Fruit fly (Drosophila melanogaster) whole organism, embryonic: ENCODE results near the gene CG5516.

ENCODE experiments used
- BEAF-32 ChIP-seq: fragments of 200-800 bp; sonication (Bioruptor generic); optimal IDR thresholded peaks from 3 replicates; lab custom pipeline; 2017; ENCODE audit warnings: missing biosample characterization, missing genetic modification characterization, mild to moderate bottlenecking, moderate library complexity, missing genetic modification reagents
- CG10147 ChIP-seq: fragments of 200-800 bp; sonication (Bioruptor generic); optimal IDR thresholded peaks from 2 replicates; lab custom pipeline; 2019; ENCODE audit warnings: missing biosample characterization, mild to moderate bottlenecking, missing genetic modification characterization, moderate library complexity
- CG10267 ChIP-seq: fragments of 200-800 bp; sonication (Bioruptor generic); optimal IDR thresholded peaks from 2 replicates; lab custom pipeline; 2018; ENCODE audit warnings: missing biosample characterization, mild to moderate bottlenecking, missing genetic modification characterization, moderate library complexity
- CG11504 ChIP-seq: fragments of 200-800 bp; sonication (Bioruptor generic); optimal IDR thresholded peaks from 3 replicates; lab custom pipeline; 2019; ENCODE audit warnings: missing biosample characterization, mild to moderate bottlenecking, missing genetic modification characterization, moderate library complexity
- CG11723 ChIP-seq: fragments of 200-800 bp; sonication (Bioruptor generic); optimal IDR thresholded peaks from 2 replicates; lab custom pipeline; 2017; ENCODE audit warnings: missing biosample characterization, mild to moderate bottlenecking, missing genetic modification characterization
- CG12071 ChIP-seq: fragments of 200-800 bp; sonication (Bioruptor generic); optimal IDR thresholded peaks from 3 replicates; lab custom pipeline; 2018; ENCODE audit warnings: missing biosample characterization, mild to moderate bottlenecking, missing genetic modification characterization
- CG1233 ChIP-seq: fragments of 200-800 bp; sonication (Bioruptor generic); optimal IDR thresholded peaks from 4 replicates; lab custom pipeline; 2018; ENCODE audit warnings: missing biosample characterization, mild to moderate bottlenecking, missing genetic modification characterization
- CG12769 ChIP-seq: fragments of 200-800 bp; sonication (Bioruptor generic); optimal IDR thresholded peaks from 2 replicates; lab custom pipeline; 2019; ENCODE audit warnings: missing biosample characterization, mild to moderate bottlenecking, missing genetic modification characterization, moderate library complexity
- CG1647 ChIP-seq: fragments of 200-800 bp; sonication (Bioruptor generic); optimal IDR thresholded peaks from 3 replicates; lab custom pipeline; 2016; ENCODE audit warnings: missing biosample characterization, missing genetic modification characterization
- CG17385 ChIP-seq: fragments of 200-800 bp; sonication (Bioruptor generic); optimal IDR thresholded peaks from 3 replicates; lab custom pipeline; 2018; ENCODE audit warnings: missing biosample characterization, mild to moderate bottlenecking, missing genetic modification characterization
- CG17829 ChIP-seq: fragments of 200-800 bp; optimal IDR thresholded peaks from 2 replicates; lab custom pipeline; 2019; ENCODE audit warnings: missing biosample characterization, mild to moderate bottlenecking, missing genetic modification characterization, moderate library complexity
- CG1792 ChIP-seq: fragments of 200-800 bp; sonication (Bioruptor generic); optimal IDR thresholded peaks from 2 replicates; lab custom pipeline; 2016; ENCODE audit warnings: missing biosample characterization, missing genetic modification characterization
- CG18599 ChIP-seq: fragments of 200-800 bp; sonication (Bioruptor generic); optimal IDR thresholded peaks from 3 replicates; lab custom pipeline; 2017; ENCODE audit warnings: missing biosample characterization, missing genetic modification characterization, mild to moderate bottlenecking, moderate library complexity, missing genetic modification reagents
- CG18764 ChIP-seq: fragments of 200-800 bp; sonication (Bioruptor generic); optimal IDR thresholded peaks from 3 replicates; lab custom pipeline; 2016; ENCODE audit warnings: missing biosample characterization, missing genetic modification characterization
- CG31441 ChIP-seq: fragments of 200-800 bp; sonication (Bioruptor generic); IDR thresholded peaks from 2 replicates; pipeline ENCODE4 v1.3.6; 2022; ENCODE audit warnings: missing biosample characterization, missing genetic modification characterization
- CG6791 ChIP-seq: fragments of 200-800 bp; sonication (Bioruptor generic); IDR thresholded peaks from 3 replicates; pipeline ENCODE4 v1.3.6; 2022; ENCODE audit warnings: missing biosample characterization, missing genetic modification characterization; ENCODE audit not compliant: partially characterized antibody
- CG7556 ChIP-seq: fragments of 200-800 bp; sonication (Bioruptor generic); optimal IDR thresholded peaks from 2 replicates; lab custom pipeline; 2017; ENCODE audit warnings: missing biosample characterization, mild to moderate bottlenecking, missing genetic modification characterization
- CG7928 ChIP-seq: fragments of 200-800 bp; sonication (Bioruptor generic); optimal IDR thresholded peaks from 2 replicates; lab custom pipeline; 2017; ENCODE audit warnings: missing biosample characterization, mild to moderate bottlenecking, missing genetic modification characterization
- CG8359 ChIP-seq: fragments of 200-800 bp; sonication (Bioruptor generic); optimal IDR thresholded peaks from 2 replicates; lab custom pipeline; 2017; ENCODE audit warnings: missing biosample characterization, mild to moderate bottlenecking, missing genetic modification characterization, borderline replicate concordance
- CG8924 ChIP-seq: fragments of 200-800 bp; optimal IDR thresholded peaks from 3 replicates; lab custom pipeline; 2019; ENCODE audit warnings: missing biosample characterization, mild to moderate bottlenecking, missing genetic modification characterization, moderate library complexity
- Dek ChIP-seq: fragments of 200-800 bp; sonication (Bioruptor generic); optimal IDR thresholded peaks from 3 replicates; lab custom pipeline; 2019; ENCODE audit warnings: missing biosample characterization, mild to moderate bottlenecking, missing genetic modification characterization, moderate library complexity
- Dip3 ChIP-seq: fragments of 200-800 bp; sonication (Bioruptor generic); optimal IDR thresholded peaks from 3 replicates; lab custom pipeline; 2016; ENCODE audit warnings: missing biosample characterization, missing genetic modification characterization
- Dref ChIP-seq: fragments of 200-800 bp; sonication (Bioruptor generic); IDR thresholded peaks from 2 replicates; pipeline ENCODE4 v1.3.6; 2022; ENCODE audit warnings: missing biosample characterization, missing genetic modification characterization
- ERR ChIP-seq: fragments of 200-800 bp; sonication (Bioruptor generic); optimal IDR thresholded peaks from 2 replicates; lab custom pipeline; 2016; ENCODE audit warnings: missing biosample characterization, missing genetic modification characterization
- Ets65A ChIP-seq: fragments of 200-800 bp; sonication (Bioruptor generic); peaks from one replicate; lab custom pipeline; 2016; ENCODE audit warnings: missing biosample characterization, missing genetic modification characterization
- Fer3 ChIP-seq: fragments of 200-800 bp; sonication (Bioruptor generic); optimal IDR thresholded peaks from 2 replicates; lab custom pipeline; 2018; ENCODE audit warnings: missing biosample characterization, mild to moderate bottlenecking, missing genetic modification characterization, moderate library complexity
- Hey ChIP-seq: fragments of 200-800 bp; sonication (Bioruptor generic); optimal IDR thresholded peaks from 3 replicates; lab custom pipeline; 2018; ENCODE audit warnings: missing biosample characterization, mild to moderate bottlenecking, missing genetic modification characterization
- Hr78 ChIP-seq, 2 experiments: fragments of 200-800 bp in 1 of 2; fragments of >200 bp in 1 of 2; sonication (Bioruptor generic) in 1 of 2; optimal IDR thresholded peaks; 2 replicates each; lab custom pipeline; 2017 to 2019; ENCODE audit warnings: missing biosample characterization in 2 of 2, missing genetic modification characterization in 2 of 2, mild to moderate bottlenecking in 1 of 2, moderate library complexity in 1 of 2
- Jarid2 ChIP-seq: fragments of 200-800 bp; sonication (Bioruptor generic); optimal IDR thresholded peaks from 3 replicates; lab custom pipeline; 2017; ENCODE audit warnings: mild to moderate bottlenecking, missing biosample characterization, missing genetic modification reagents, missing genetic modification characterization
- Lim3 ChIP-seq: fragments of 200-800 bp; sonication (Bioruptor generic); IDR thresholded peaks from 2 replicates; pipeline ENCODE4 v1.3.6; 2022; ENCODE audit warnings: missing biosample characterization, missing genetic modification characterization
- Meics ChIP-seq: fragments of 200-800 bp; sonication (Bioruptor generic); optimal IDR thresholded peaks from 2 replicates; lab custom pipeline; 2017; ENCODE audit warnings: missing biosample characterization, mild to moderate bottlenecking, missing genetic modification characterization
- Pdp1 ChIP-seq, 2 experiments: fragments of 200-800 bp; sonication (Bioruptor generic); optimal IDR thresholded peaks; 3 replicates each; lab custom pipeline; 2016; ENCODE audit warnings: missing biosample characterization in 2 of 2, missing genetic modification characterization in 2 of 2, mild to moderate bottlenecking in 1 of 2, moderate library complexity in 1 of 2
- Ptx1 ChIP-seq: fragments of 200-800 bp; sonication (Bioruptor generic); IDR thresholded peaks from 2 replicates; pipeline ENCODE4 v1.3.6; 2022; ENCODE audit warnings: missing biosample characterization, missing genetic modification characterization
- Sin3A ChIP-seq: fragments of >200 bp; optimal IDR thresholded peaks from 2 replicates; lab custom pipeline; 2018
- Sry-δ ChIP-seq: fragments of 200-800 bp; sonication (Bioruptor generic); optimal IDR thresholded peaks from 2 replicates; lab custom pipeline; 2016; ENCODE audit warnings: missing biosample characterization, missing genetic modification characterization
- Xbp1 ChIP-seq: fragments of 200-800 bp; sonication (Bioruptor generic); optimal IDR thresholded peaks from 3 replicates; lab custom pipeline; 2016; ENCODE audit warnings: missing biosample characterization, mild to moderate bottlenecking, missing genetic modification characterization
- ap ChIP-seq: fragments of 200-800 bp; sonication (Bioruptor generic); IDR thresholded peaks from 2 replicates; pipeline ENCODE4 v1.3.6; 2022; ENCODE audit warnings: missing biosample characterization, missing genetic modification characterization
- ase ChIP-seq: fragments of 200-800 bp; sonication (Bioruptor generic); IDR thresholded peaks from 3 replicates; pipeline ENCODE4 v1.3.6; 2022; ENCODE audit warnings: missing biosample characterization, missing genetic modification characterization
- bbx ChIP-seq: fragments of 200-800 bp; sonication (Bioruptor generic); IDR thresholded peaks from 2 replicates; pipeline ENCODE4 v1.3.6; 2022; ENCODE audit warnings: missing biosample characterization, missing genetic modification characterization; ENCODE audit not compliant: partially characterized antibody
- croc ChIP-seq: fragments of 200-800 bp; sonication (Bioruptor generic); conservative IDR thresholded peaks from 3 replicates; pipeline ENCODE4 v1.3.6; 2022; ENCODE audit warnings: missing biosample characterization, missing genetic modification characterization
- dmrt11E ChIP-seq: fragments of 200-800 bp; sonication (Bioruptor generic); optimal IDR thresholded peaks from 3 replicates; lab custom pipeline; 2018; ENCODE audit warnings: missing biosample characterization, mild to moderate bottlenecking, missing genetic modification characterization, moderate library complexity
- hbn ChIP-seq: fragments of 200-800 bp; sonication (Bioruptor generic); IDR thresholded peaks from 2 replicates; pipeline ENCODE4 v1.3.6; 2022; ENCODE audit warnings: missing biosample characterization, missing genetic modification characterization; ENCODE audit not compliant: partially characterized antibody
- hkb ChIP-seq, 2 experiments: fragments of 200-800 bp in 1 of 2; fragments of >200 bp in 1 of 2; sonication (Bioruptor generic) in 1 of 2; IDR thresholded peaks in 1 of 2; optimal IDR thresholded peaks in 1 of 2; 2 replicates each; pipeline versions ENCODE4 v1.3.6 to Lab custom; 2017 to 2022; ENCODE audit warnings: missing biosample characterization in 1 of 2, missing genetic modification characterization in 1 of 2
- ind ChIP-seq: fragments of 200-800 bp; sonication (Bioruptor generic); optimal IDR thresholded peaks from 3 replicates; lab custom pipeline; 2016; ENCODE audit warnings: missing biosample characterization, missing genetic modification characterization
- nau ChIP-seq: fragments of 200-800 bp; sonication (Bioruptor generic); optimal IDR thresholded peaks from 3 replicates; lab custom pipeline; 2017; ENCODE audit warnings: missing biosample characterization, mild to moderate bottlenecking, missing genetic modification characterization, missing genetic modification reagents
- run ChIP-seq: fragments of 200-800 bp; sonication (Bioruptor generic); optimal IDR thresholded peaks from 3 replicates; lab custom pipeline; 2018; ENCODE audit warnings: missing biosample characterization, mild to moderate bottlenecking, missing genetic modification characterization
- slou ChIP-seq: fragments of 200-800 bp; sonication (Bioruptor generic); optimal IDR thresholded peaks from 3 replicates; lab custom pipeline; 2016; ENCODE audit warnings: missing biosample characterization, missing genetic modification characterization
- ttk ChIP-seq: fragments of 200-800 bp; sonication (Bioruptor generic); IDR thresholded peaks from 2 replicates; pipeline ENCODE4 v2.1.2; 2022; ENCODE audit warnings: missing biosample characterization, missing genetic modification characterization
- vvl ChIP-seq: fragments of 200-800 bp; sonication (Bioruptor generic); IDR thresholded peaks from 2 replicates; pipeline ENCODE4 v1.3.6; 2022; ENCODE audit warnings: missing biosample characterization, missing genetic modification characterization
- zfh1 ChIP-seq: fragments of 200-800 bp; sonication (Bioruptor generic); IDR thresholded peaks from 3 replicates; pipeline ENCODE4 v1.3.6; 2022; ENCODE audit warnings: missing biosample characterization, missing genetic modification characterization

CG5516 gene

dm6 chr3R:15927172-15927571 is 36.5 kb upstream of the CG5516 start (continued):
- TF ChIP-seq nau (GFP tag; lab: Kevin White, UChicago) (no peak), vvl (GFP tag; lab: Robert Waterston, UW) (peak; percentile 70), CG1647 (GFP tag; lab: Kevin White, UChicago) (no peak), CG7928 (GFP tag; lab: Kevin White, UChicago) (no peak), CG7556 (GFP tag; lab: Kevin White, UChicago) (peak; percentile 27), Pdp1 (GFP tag; optimal IDR thresholded peaks at IDR 0.05; lab: Kevin White, UChicago) (peak in 1 of 2 experiments; percentile 0), CG10147 (GFP tag; lab: Kevin White, UChicago) (no peak), Xbp1 (GFP tag; lab: Kevin White, UChicago) (peak; percentile 32), CG8359 (no peak), CG6791 (GFP tag; lab: Robert Waterston, UW) (no peak), Hey (tag; lab: Kevin White, UChicago) (no peak), dmrt11E (tag; lab: Kevin White, UChicago) (no peak), zfh1 (peak; percentile 23; the same call in 1 of the 3 replicates), Meics (GFP tag; lab: Kevin White, UChicago) (peak; percentile 52), Dek (no peak), ind (GFP tag; lab: Kevin White, UChicago) (peak; percentile 30), ap (no peak), bbx (GFP tag; lab: Robert Waterston, UW) (no peak), ttk (GFP tag; lab: Robert Waterston, UW) (no peak), CG11723 (no peak), hbn (GFP tag; lab: Robert Waterston, UW) (no peak), CG17829 (peak; percentile 12), Ets65A (peak; percentile 69), croc (GFP tag; lab: Robert Waterston, UW) (no peak), run (tag; lab: Kevin White, UChicago) (peak; percentile 3), CG12071 (no peak), Fer3 (tag; lab: Kevin White, UChicago) (no peak), Ptx1 (GFP tag; lab: Robert Waterston, UW) (no peak; the same call in 1 of the 2 replicates), Sin3A (lab: Kevin White, UChicago) (no peak), CG11504 (tag; lab: Kevin White, UChicago) (peak; percentile 64), CG18764 (GFP tag; lab: Kevin White, UChicago) (no peak), ERR (GFP tag; lab: Kevin White, UChicago) (no peak), Dip3 (GFP tag; lab: Kevin White, UChicago) (no peak), CG31441 (GFP tag; lab: Robert Waterston, UW) (peak; percentile 38; the same call in 1 of the 2 replicates), Sry-δ (GFP tag; lab: Kevin White, UChicago) (no peak), slou (GFP tag; lab: Kevin White, UChicago) (no peak), CG18599 (GFP tag; lab: Kevin White, UChicago) (peak; percentile 12), Jarid2 (GFP tag; lab: Kevin White, UChicago) (no peak), CG10267 (peak; percentile 0), CG1792 (GFP tag; lab: Kevin White, UChicago) (no peak), CG1233 (GFP tag; lab: Kevin White, UChicago) (no peak), Dref (GFP tag; lab: Robert Waterston, UW) (no peak), Hr78 (GFP tag; optimal IDR thresholded peaks at IDR 0.05; lab: Kevin White, UChicago) (no peak), BEAF-32 (GFP tag; lab: Kevin White, UChicago) (no peak), CG17385 (GFP tag; lab: Kevin White, UChicago) (peak; percentile 17), hkb (optimal IDR thresholded peaks at IDR 0.05; lab: Kevin White, UChicago) (no peak), hkb (GFP tag; IDR thresholded peaks at IDR 0.05; lab: Robert Waterston, UW) (0 out of 2 replicates have a peak, but pooled peaks have one; percentile 30), CG12769 (peak; percentile 44), ase (GFP tag; lab: Robert Waterston, UW) (0 out of 3 replicates have a peak, but pooled peaks have one; percentile 29), CG8924 (tag; lab: Kevin White, UChicago) (peak; percentile 41), Lim3 (GFP tag; lab: Robert Waterston, UW) (no peak)
